Fruit fly (Drosophila melanogaster) Kc167 (cell line): ENCODE results near the gene CCT6.

Experiments used
- Sin3A ChIP-seq: fragments of >200 bp; optimal IDR thresholded peaks from 2 replicates; lab custom pipeline; 2018; ENCODE audit warnings: missing external identifiers
- insv ChIP-seq: fragments of >200 bp; optimal IDR thresholded peaks from 3 replicates; lab custom pipeline; 2018; ENCODE audit warnings: missing external identifiers

DNA sequence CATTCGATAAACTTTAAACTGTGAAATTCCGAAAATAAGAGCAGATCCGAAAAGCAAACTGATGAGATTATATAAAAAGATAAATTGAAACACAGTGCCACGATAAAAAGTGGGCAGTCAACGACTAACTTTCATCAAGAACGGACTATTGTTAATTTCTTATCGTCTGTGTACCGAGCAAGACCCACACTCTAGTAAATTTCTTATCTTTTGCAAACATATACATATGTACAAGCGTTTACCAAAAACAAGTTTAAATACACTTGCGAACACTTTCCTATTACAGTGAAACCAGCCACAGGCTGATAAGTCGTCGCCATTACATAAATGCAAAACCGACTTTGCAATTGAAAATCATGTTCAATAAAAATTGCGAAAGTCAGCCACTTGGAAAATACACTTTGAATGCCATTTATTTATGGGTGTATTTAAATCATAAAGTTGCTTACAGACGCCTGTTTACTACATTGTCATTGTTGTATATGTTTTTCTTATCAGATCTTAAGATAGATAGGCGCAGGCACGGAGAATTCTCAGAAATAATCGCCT is 12.3 kb downstream of the CCT6 start:
- TF ChIP-seq Sin3A (lab: Kevin White, UChicago) (no peak), insv (lab: Kevin White, UChicago) (no peak)
